Fruit fly (Drosophila melanogaster) whole organism, wandering third instar larva: ENCODE data around the gene CycT.

Experiments used
- Abd-B ChIP-seq: fragments of >200 bp; optimal IDR thresholded peaks from 2 replicates; lab custom pipeline; 2017; ENCODE audit warnings: missing biosample characterization, missing genetic modification characterization
- CG32264 ChIP-seq: fragments of 200-800 bp; sonication (Bioruptor generic); optimal IDR thresholded peaks from 2 replicates; lab custom pipeline; 2016; ENCODE audit warnings: missing biosample characterization, missing genetic modification characterization
- CG9705 ChIP-seq: fragments of 200-800 bp; sonication (Bioruptor generic); optimal IDR thresholded peaks from 2 replicates; lab custom pipeline; 2018; ENCODE audit warnings: missing biosample characterization, mild to moderate bottlenecking, missing genetic modification characterization
- CrebA ChIP-seq: fragments of 200-800 bp; sonication (Bioruptor generic); optimal IDR thresholded peaks from 2 replicates; lab custom pipeline; 2016; ENCODE audit warnings: missing biosample characterization, mild to moderate bottlenecking, missing genetic modification characterization, borderline replicate concordance
- Dfd ChIP-seq: fragments of >200 bp; optimal IDR thresholded peaks from 2 replicates; lab custom pipeline; 2017; ENCODE audit warnings: missing biosample characterization, missing genetic modification characterization
- Dif ChIP-seq: fragments of 200-275, 200-300 bp; sonication (Bioruptor generic); optimal IDR thresholded peaks from 2 replicates; lab custom pipeline; 2018; ENCODE audit warnings: missing biosample characterization, missing genetic modification characterization; ENCODE audit not compliant: partially characterized antibody
- GATAd ChIP-seq: sonication (Bioruptor generic); optimal IDR thresholded peaks from 2 replicates; lab custom pipeline; 2016; ENCODE audit warnings: missing biosample characterization, missing genetic modification characterization
- HLH106 ChIP-seq: fragments of 200-800 bp; optimal IDR thresholded peaks from 3 replicates; lab custom pipeline; 2019; ENCODE audit warnings: missing biosample characterization, mild to moderate bottlenecking, missing genetic modification characterization, moderate library complexity
- Hnf4 ChIP-seq: fragments of 200-800 bp; sonication (Bioruptor generic); optimal IDR thresholded peaks from 2 replicates; lab custom pipeline; 2016; ENCODE audit warnings: missing biosample characterization, mild to moderate bottlenecking, missing genetic modification characterization
- Hr78 ChIP-seq: fragments of >200 bp; optimal IDR thresholded peaks from 2 replicates; lab custom pipeline; 2017; ENCODE audit warnings: missing biosample characterization, missing genetic modification characterization
- Hr83 ChIP-seq: fragments of 200-300 bp; sonication (Bioruptor generic); optimal IDR thresholded peaks from 2 replicates; lab custom pipeline; 2016; ENCODE audit warnings: missing biosample characterization, mild to moderate bottlenecking, missing genetic modification characterization, moderate library complexity; ENCODE audit not compliant: poor library complexity, severe bottlenecking
- Jra ChIP-seq: sonication (Bioruptor generic); optimal IDR thresholded peaks from 2 replicates; lab custom pipeline; 2016; ENCODE audit warnings: missing biosample characterization, missing genetic modification characterization
- Mio ChIP-seq: sonication (Bioruptor generic); optimal IDR thresholded peaks from 2 replicates; lab custom pipeline; 2016; ENCODE audit warnings: missing biosample characterization, missing genetic modification characterization
- Myc ChIP-seq: fragments of >200 bp; optimal IDR thresholded peaks from 2 replicates; lab custom pipeline; 2017
- N ChIP-seq: fragments of >200 bp; optimal IDR thresholded peaks from 2 replicates; lab custom pipeline; 2018; ENCODE audit warnings: missing biosample characterization, missing external identifiers, missing genetic modification characterization
- OdsH ChIP-seq: fragments of 200-800 bp; sonication (Bioruptor generic); optimal IDR thresholded peaks from 2 replicates; lab custom pipeline; 2016; ENCODE audit warnings: missing biosample characterization, mild to moderate bottlenecking, missing genetic modification characterization
- Rel ChIP-seq, 2 experiments: fragments of 200-800 bp; sonication (Bioruptor generic) in 1 of 2; optimal IDR thresholded peaks; 2 replicates in 1 of 2; 3 replicates in 1 of 2; lab custom pipeline; 2016 to 2019; ENCODE audit warnings: mild to moderate bottlenecking in 2 of 2, missing biosample characterization in 2 of 2, missing genetic modification characterization in 2 of 2, moderate library complexity in 1 of 2
- Sp1 ChIP-seq: fragments of 200-800 bp; sonication (Bioruptor generic); optimal IDR thresholded peaks from 3 replicates; lab custom pipeline; 2019; ENCODE audit warnings: missing biosample characterization, mild to moderate bottlenecking, missing genetic modification characterization, moderate library complexity
- Vsx2 ChIP-seq: fragments of 200-300, 225-300 bp; sonication (Bioruptor generic); optimal IDR thresholded peaks from 2 replicates; lab custom pipeline; 2018; ENCODE audit warnings: missing biosample characterization, missing genetic modification characterization; ENCODE audit not compliant: partially characterized antibody
- br ChIP-seq: fragments of 200-800 bp; sonication (Bioruptor generic); optimal IDR thresholded peaks from 2 replicates; lab custom pipeline; 2016; ENCODE audit warnings: missing biosample characterization, missing genetic modification characterization
- brk ChIP-seq: fragments of 200-800 bp; sonication (Bioruptor generic); optimal IDR thresholded peaks from 2 replicates; lab custom pipeline; 2016; ENCODE audit warnings: missing biosample characterization, mild to moderate bottlenecking, missing genetic modification characterization
- dl ChIP-seq, 2 experiments: fragments of 175-275, 200-275 bp in 1 of 2; fragments of 200-275 bp in 1 of 2; sonication (Bioruptor generic); optimal IDR thresholded peaks; lab custom pipeline; 2018; ENCODE audit warnings: mild to moderate bottlenecking in 2 of 2, missing biosample characterization in 2 of 2, missing genetic modification characterization in 2 of 2, moderate library complexity in 2 of 2; ENCODE audit not compliant: partially characterized antibody in 2 of 2, insufficient read depth in 1 of 2
- dmrt93B ChIP-seq: fragments of 200-800 bp; sonication (Bioruptor generic); optimal IDR thresholded peaks from 2 replicates; lab custom pipeline; 2018; ENCODE audit warnings: missing biosample characterization, mild to moderate bottlenecking, missing genetic modification characterization
- dsf ChIP-seq: sonication (Bioruptor generic); optimal IDR thresholded peaks from 2 replicates; lab custom pipeline; 2016; ENCODE audit warnings: missing biosample characterization, missing genetic modification characterization, borderline replicate concordance
- ey ChIP-seq: fragments of 200-800 bp; sonication (Bioruptor generic); optimal IDR thresholded peaks from 2 replicates; lab custom pipeline; 2016; ENCODE audit warnings: missing biosample characterization, missing genetic modification characterization
- foxo ChIP-seq, 2 experiments: fragments of 200-800 bp; sonication (Bioruptor generic); optimal IDR thresholded peaks; 2 replicates in 1 of 2; 3 replicates in 1 of 2; lab custom pipeline; 2016 to 2017; ENCODE audit warnings: missing biosample characterization in 2 of 2, missing genetic modification characterization in 2 of 2
- fru ChIP-seq: fragments of 200-800 bp; sonication (Bioruptor generic); optimal IDR thresholded peaks from 3 replicates; lab custom pipeline; 2016; ENCODE audit warnings: missing biosample characterization, mild to moderate bottlenecking, missing genetic modification characterization
- h ChIP-seq: fragments of 200-800 bp; sonication (Bioruptor generic); optimal IDR thresholded peaks from 3 replicates; lab custom pipeline; 2016; ENCODE audit warnings: missing biosample characterization, mild to moderate bottlenecking, missing genetic modification characterization
- jim ChIP-seq: fragments of 175-275, 200-325 bp; sonication (Bioruptor generic); optimal IDR thresholded peaks from 2 replicates; lab custom pipeline; 2016; ENCODE audit warnings: missing biosample characterization, mild to moderate bottlenecking, missing genetic modification characterization
- lola ChIP-seq: fragments of >200 bp; optimal IDR thresholded peaks from 2 replicates; lab custom pipeline; 2017; ENCODE audit warnings: missing biosample characterization, missing genetic modification characterization
- pan ChIP-seq: fragments of >200 bp; optimal IDR thresholded peaks from 2 replicates; lab custom pipeline; 2017
- psq ChIP-seq: fragments of 200-800 bp; sonication (Bioruptor generic); optimal IDR thresholded peaks from 3 replicates; lab custom pipeline; 2017; ENCODE audit warnings: missing biosample characterization, mild to moderate bottlenecking, missing genetic modification characterization, moderate library complexity
- rgr ChIP-seq: fragments of 200-800 bp; sonication (Bioruptor generic); optimal IDR thresholded peaks from 3 replicates; lab custom pipeline; 2016; ENCODE audit warnings: missing biosample characterization, mild to moderate bottlenecking, missing genetic modification characterization
- sage ChIP-seq: fragments of 200-800 bp; sonication (Bioruptor generic); optimal IDR thresholded peaks from 2 replicates; lab custom pipeline; 2016; ENCODE audit warnings: missing biosample characterization, mild to moderate bottlenecking, missing genetic modification characterization
- sv ChIP-seq: fragments of 200-800 bp; sonication (Bioruptor generic); optimal IDR thresholded peaks from 3 replicates; lab custom pipeline; 2016; ENCODE audit warnings: missing biosample characterization, missing genetic modification characterization
- tai ChIP-seq: sonication (Bioruptor generic); optimal IDR thresholded peaks from 2 replicates; lab custom pipeline; 2016; ENCODE audit warnings: missing biosample characterization, missing genetic modification characterization
- usp ChIP-seq: fragments of >200 bp; optimal IDR thresholded peaks from 2 replicates; lab custom pipeline; 2017; ENCODE audit warnings: missing biosample characterization, missing genetic modification characterization
- woc ChIP-seq: sonication (Bioruptor generic); optimal IDR thresholded peaks from 2 replicates; lab custom pipeline; 2016; ENCODE audit warnings: missing biosample characterization, mild to moderate bottlenecking, missing genetic modification characterization

The CycT gene

dm6 chr3L:17568698-17569097 lies 11.1 kb upstream of the CycT start:
- no peak for TF ChIP-seq CG32264 (GFP tag; lab: Kevin White, UChicago)
- peak; percentile 3 for TF ChIP-seq Dfd (GFP tag; lab: Kevin White, UChicago)

DNA sequence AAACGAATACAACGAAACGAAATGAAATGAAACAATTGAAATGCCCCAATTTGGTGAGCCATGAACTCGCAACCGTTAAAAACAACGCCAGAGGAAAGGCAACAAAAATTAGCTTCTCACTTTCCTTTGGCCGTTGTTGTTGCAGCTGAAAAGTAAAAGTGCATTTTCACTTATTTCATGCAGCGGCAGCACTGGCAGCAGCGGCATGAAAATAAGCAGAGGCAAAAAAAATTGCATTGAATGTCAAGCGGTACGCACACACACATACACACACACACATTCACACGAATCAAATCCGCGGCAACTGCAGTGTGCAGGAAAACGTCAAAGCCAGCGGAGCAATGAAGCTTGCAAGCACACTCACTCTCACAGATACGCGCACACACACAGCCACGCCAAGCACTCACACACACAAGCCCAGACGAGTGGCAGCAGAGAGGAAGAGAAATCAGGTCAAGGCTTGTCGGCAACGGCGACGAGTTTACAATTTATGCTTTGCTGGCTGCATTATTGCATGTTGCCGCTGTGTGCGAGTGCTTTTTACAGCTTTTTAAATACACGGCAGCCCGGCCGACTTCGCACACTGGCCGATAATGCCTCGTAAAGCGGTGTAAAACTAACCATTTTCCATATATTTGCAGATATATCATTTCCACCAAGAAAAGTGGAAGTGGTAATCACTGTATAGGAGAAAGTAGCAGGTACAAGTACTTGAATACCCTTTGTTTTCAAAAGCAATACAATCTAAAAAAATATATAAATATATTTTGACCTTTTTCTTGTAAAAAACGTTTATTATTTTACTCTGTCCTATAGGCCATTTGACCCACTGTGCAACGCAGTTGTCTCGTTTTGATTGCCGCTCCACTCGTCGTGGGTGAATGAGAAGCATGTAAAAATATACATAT lies 9.0 kb upstream of the CycT start:
- TF ChIP-seq Hr83 (GFP tag; lab: Kevin White, UChicago) (peak; percentile 14), Rel (GFP tag; optimal IDR thresholded peaks at IDR 0.05; lab: Kevin White, UChicago) (peak; percentile 80), Rel (tag; optimal IDR thresholded peaks at IDR 0.05; lab: Kevin White, UChicago) (no peak), Hnf4 (GFP tag; lab: Kevin White, UChicago) (peak; percentile 53), Vsx2 (GFP tag; lab: Kevin White, UChicago) (no peak), h (peak; percentile 77), ey (peak; percentile 45), Sp1 (GFP tag; lab: Kevin White, UChicago) (peak; percentile 69), rgr (GFP tag; lab: Kevin White, UChicago) (peak; percentile 78), jim (GFP tag; lab: Kevin White, UChicago) (no peak), OdsH (GFP tag; lab: Kevin White, UChicago) (peak; percentile 69), br (peak; percentile 67), dl (GFP tag; optimal IDR thresholded peaks at IDR 0.05; lab: Kevin White, UChicago; ENCODE audit: insufficient read depth in 1 of 2, partially characterized antibody in 2 of 2) (peak in 1 of 2 experiments; percentile 29), Abd-B (no peak), HLH106 (tag; lab: Kevin White, UChicago) (peak; percentile 75), lola (GFP tag; lab: Kevin White, UChicago) (no peak), fru (GFP tag; lab: Kevin White, UChicago) (peak; percentile 76), sv (GFP tag; lab: Kevin White, UChicago) (no peak), brk (GFP tag; lab: Kevin White, UChicago) (peak; percentile 11), Jra (GFP tag; lab: Kevin White, UChicago) (no peak), GATAd (GFP tag; lab: Kevin White, UChicago) (no peak), usp (GFP tag; lab: Kevin White, UChicago) (no peak), woc (GFP tag; lab: Kevin White, UChicago) (peak; percentile 66), CrebA (GFP tag; lab: Kevin White, UChicago) (no peak), sage (GFP tag; lab: Kevin White, UChicago) (peak; percentile 57), CG9705 (GFP tag; lab: Kevin White, UChicago) (peak; percentile 24), foxo (GFP tag; optimal IDR thresholded peaks at IDR 0.05; lab: Kevin White, UChicago) (peak; percentile 3 to 80), dmrt93B (GFP tag; lab: Kevin White, UChicago) (peak; percentile 63), Hr78 (GFP tag; lab: Kevin White, UChicago) (no peak), CG32264 (GFP tag; lab: Kevin White, UChicago) (no peak), Mio (GFP tag; lab: Kevin White, UChicago) (no peak), N (GFP tag; lab: Kevin White, UChicago) (peak; percentile 61), dsf (GFP tag; lab: Kevin White, UChicago) (no peak), psq (GFP tag; lab: Kevin White, UChicago) (peak; percentile 80), Dfd (GFP tag; lab: Kevin White, UChicago) (peak; percentile 62), Dif (GFP tag; lab: Kevin White, UChicago) (peak; percentile 51), Myc (lab: Kevin White, UChicago) (no peak), tai (GFP tag; lab: Kevin White, UChicago) (no peak), pan (no peak)
